Worm (Caenorhabditis elegans): Measurements from ENCODE around the gene F59B2.9.

Gene F59B2.9

ce11 chrIII:9043200-9043599 is 31.0 kb upstream of the F59B2.9 start, which contains the start of gene nac-2:
Gene nac-2, minus strand, starts transcription at chrIII:9043300.
- TF ChIP-seq mab-5 (tag; optimal IDR thresholded peaks at IDR 0.05) (no peak), nhr-28 (tag; optimal IDR thresholded peaks at IDR 0.05) (no peak), lin-32 (GFP tag; optimal IDR thresholded peaks at IDR 0.05) (no peak), ztf-11 (tag; optimal IDR thresholded peaks at IDR 0.05) (no peak), lin-13 (tag; optimal IDR thresholded peaks at IDR 0.05) (no peak), snpc-4 (tag; optimal IDR thresholded peaks at IDR 0.05) (no peak), M03D4.4 (tag; optimal IDR thresholded peaks at IDR 0.05) (no peak), unc-39 (tag; optimal IDR thresholded peaks at IDR 0.05) (no peak), nhr-237 (tag; optimal IDR thresholded peaks at IDR 0.05) (no peak), lsy-2 (tag; optimal IDR thresholded peaks at IDR 0.05) (no peak), nhr-76 (tag; optimal IDR thresholded peaks at IDR 0.05) (no peak)

DNA sequence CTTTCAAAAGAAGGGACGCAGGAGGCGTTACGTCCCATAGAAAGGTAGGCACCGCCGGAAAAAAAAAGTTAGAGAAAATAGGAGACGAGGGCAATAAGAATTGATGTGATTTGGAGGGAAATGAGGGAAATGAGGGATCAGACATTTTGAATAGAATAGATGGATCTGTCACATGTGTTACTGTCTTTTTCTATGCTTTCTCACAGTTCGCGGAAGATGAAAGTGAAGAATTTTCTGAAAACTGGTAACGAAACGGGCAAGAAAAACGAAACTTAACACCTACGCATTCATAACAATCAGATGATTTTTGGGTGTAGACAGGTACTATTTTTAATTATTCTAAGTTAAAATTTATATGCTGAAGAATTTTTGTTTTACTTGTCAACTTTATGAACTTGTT is 25.4 kb upstream of the F59B2.9 start, which contains the start of gene R107.9:
TSS of gene R107.9 (plus strand) at position 301 of the 400 bp plus-strand sequence.
- TF ChIP-seq blmp-1 (tag; optimal IDR thresholded peaks at IDR 0.05) (no peak), hlh-1 (tag; optimal IDR thresholded peaks at IDR 0.05) (no peak), nhr-237 (tag; optimal IDR thresholded peaks at IDR 0.05) (no peak), unc-120 (tag; optimal IDR thresholded peaks at IDR 0.05; ENCODE audit: poor library complexity, severe bottlenecking) (no peak), nhr-12 (tag; optimal IDR thresholded peaks at IDR 0.05) (no peak), unc-39 (tag; optimal IDR thresholded peaks at IDR 0.05) (no peak), lsy-2 (tag; optimal IDR thresholded peaks at IDR 0.05) (no peak), nhr-76 (tag; optimal IDR thresholded peaks at IDR 0.05) (no peak), drap-1 (GFP tag; optimal IDR thresholded peaks at IDR 0.05) (no peak), lin-32 (GFP tag; optimal IDR thresholded peaks at IDR 0.05) (no peak), cnd-1 (tag; optimal IDR thresholded peaks at IDR 0.05) (no peak), ham-2 (GFP tag; optimal IDR thresholded peaks at IDR 0.05) (no peak), elt-1 (tag; optimal IDR thresholded peaks at IDR 0.05; ENCODE audit: borderline replicate concordance, insufficient read depth) (no peak), flh-1 (GFP tag; optimal IDR thresholded peaks at IDR 0.05) (no peak), elt-3 (tag; optimal IDR thresholded peaks at IDR 0.05) (no peak), ceh-83 (GFP tag; optimal IDR thresholded peaks at IDR 0.05) (no peak), mab-5 (tag; optimal IDR thresholded peaks at IDR 0.05) (no peak)

DNA sequence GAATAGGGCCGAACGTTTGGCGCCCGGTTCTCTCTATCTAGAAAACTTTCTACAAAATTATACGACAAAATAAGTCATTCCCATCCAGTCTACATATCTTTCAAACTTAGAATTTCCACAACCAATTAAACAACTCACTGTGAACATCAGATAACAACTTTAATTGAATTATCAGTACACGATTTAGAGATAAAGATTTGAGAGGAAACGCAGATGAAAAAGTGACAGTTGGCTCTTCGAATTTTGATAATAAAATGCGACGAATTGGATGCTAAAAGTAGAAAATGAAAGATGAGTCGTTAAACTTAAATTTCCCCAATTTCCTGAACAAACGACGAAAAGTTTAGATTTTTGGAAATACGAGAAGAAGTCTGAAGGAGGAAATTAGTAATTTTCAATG is 22.8 kb upstream of the F59B2.9 start:
- TF ChIP-seq drap-1 (GFP tag; optimal IDR thresholded peaks at IDR 0.05) = no peak
- no peak for TF ChIP-seq M03D4.4 (tag; optimal IDR thresholded peaks at IDR 0.05)
- no peak for TF ChIP-seq mep-1 (tag; optimal IDR thresholded peaks at IDR 0.05)

DNA sequence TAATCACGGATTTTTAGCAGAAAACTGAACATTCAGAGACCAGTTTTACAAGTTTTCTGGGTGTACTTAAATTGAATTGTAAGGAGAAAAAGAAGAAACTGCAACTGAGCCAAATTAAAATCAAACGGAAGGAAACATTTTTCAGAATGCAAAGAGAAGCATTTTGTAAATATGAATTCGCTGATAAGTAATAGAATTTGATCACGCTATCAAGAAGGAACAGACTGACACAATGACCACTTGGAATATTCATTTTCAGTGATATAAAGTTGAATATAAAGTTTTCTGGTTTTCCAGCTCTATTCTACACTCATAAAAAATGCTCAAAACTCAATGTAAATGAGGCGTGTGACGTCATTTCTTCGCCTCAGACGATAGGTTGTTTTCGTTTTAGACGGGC is 21.9 kb upstream of the F59B2.9 start:
- TF ChIP-seq blmp-1 (tag; optimal IDR thresholded peaks at IDR 0.05) (no peak), zip-8 (tag; optimal IDR thresholded peaks at IDR 0.05) (peak; percentile 24), elt-1 (tag; optimal IDR thresholded peaks at IDR 0.05; ENCODE audit: borderline replicate concordance, insufficient read depth) (no peak)

- TF ChIP-seq unc-62 (GFP tag; optimal IDR thresholded peaks at IDR 0.05) (no peak), M03D4.4 (tag; optimal IDR thresholded peaks at IDR 0.05) (no peak), mab-5 (tag; optimal IDR thresholded peaks at IDR 0.05) (no peak), sptf-1 (tag; optimal IDR thresholded peaks at IDR 0.05) (no peak), nhr-12 (tag; optimal IDR thresholded peaks at IDR 0.05) (no peak)
Measured at ce11 chrIII:9030818-9031217, 18.6 kb upstream of the F59B2.9 start.

DNA sequence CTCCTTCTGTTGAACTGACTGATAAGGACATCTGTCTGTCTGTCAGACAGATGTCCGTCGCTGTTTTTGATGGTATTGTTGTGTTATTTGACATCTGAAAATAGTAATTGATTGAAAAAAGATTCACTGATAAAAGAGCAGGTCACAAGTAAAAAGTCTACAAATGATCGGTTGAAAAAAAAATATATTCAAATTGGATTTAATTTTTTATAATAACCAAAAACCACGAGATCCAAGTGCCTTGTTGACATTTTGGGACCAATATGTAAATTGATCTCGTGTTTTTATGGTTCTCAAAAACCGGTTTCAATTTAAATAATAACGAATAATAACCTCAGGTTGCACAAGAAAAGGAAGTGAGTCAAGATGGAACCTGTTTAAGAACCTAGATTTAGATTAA is 14.7 kb upstream of the F59B2.9 start, which contains the start of gene F59B2.13:
TSS of gene F59B2.13 (minus strand) at position 101 of the 400 bp plus-strand sequence.
- TF ChIP-seq elt-1 (tag; optimal IDR thresholded peaks at IDR 0.05; ENCODE audit: borderline replicate concordance, insufficient read depth) (no peak), unc-62 (GFP tag; optimal IDR thresholded peaks at IDR 0.05) (no peak), ceh-43 (GFP tag; optimal IDR thresholded peaks at IDR 0.05) (no peak), mep-1 (tag; optimal IDR thresholded peaks at IDR 0.05) (no peak), blmp-1 (tag; optimal IDR thresholded peaks at IDR 0.05) (no peak), lin-13 (tag; optimal IDR thresholded peaks at IDR 0.05) (no peak), elt-3 (tag; optimal IDR thresholded peaks at IDR 0.05) (no peak), zip-8 (tag; optimal IDR thresholded peaks at IDR 0.05) (no peak), ztf-11 (tag; optimal IDR thresholded peaks at IDR 0.05) (no peak), bed-3 (GFP tag; optimal IDR thresholded peaks at IDR 0.05) (no peak), ces-1 (GFP tag; optimal IDR thresholded peaks at IDR 0.05) (no peak)
